Worm (Caenorhabditis elegans) whole organism, L3 larva: ENCODE measurements around the gene Y39H10B.2.

ENCODE experiments used
- ZK546.5 ChIP-seq: sonication (generic microtip); optimal IDR thresholded peaks from 2 replicates; lab custom pipeline; 2017; ENCODE audit warnings: missing biosample characterization, missing genetic modification characterization
- aly-2 ChIP-seq: fragments of 150-350 bp; optimal IDR thresholded peaks from 2 replicates; lab custom pipeline; 2014; ENCODE audit warnings: missing biosample characterization, missing genetic modification characterization
- daf-12 ChIP-seq: fragments of 150-350 bp; optimal IDR thresholded peaks from 2 replicates; lab custom pipeline; 2014; ENCODE audit warnings: missing biosample characterization, missing genetic modification reagents, missing genetic modification characterization
- mdl-1 ChIP-seq: fragments of 150-350 bp; optimal IDR thresholded peaks from 2 replicates; lab custom pipeline; 2014; ENCODE audit warnings: missing biosample characterization, missing genetic modification characterization
- nhr-11 ChIP-seq: fragments of 150-350 bp; optimal IDR thresholded peaks from 2 replicates; lab custom pipeline; 2014; ENCODE audit warnings: missing biosample characterization, missing genetic modification characterization
- unc-39 ChIP-seq: sonication (generic microtip); optimal IDR thresholded peaks from 4 replicates; lab custom pipeline; 2017; ENCODE audit warnings: missing biosample characterization, missing genetic modification characterization
- ztf-11 ChIP-seq: fragments of 150-350 bp; optimal IDR thresholded peaks from 2 replicates; lab custom pipeline; 2014; ENCODE audit warnings: missing biosample characterization, missing genetic modification characterization

DNA sequence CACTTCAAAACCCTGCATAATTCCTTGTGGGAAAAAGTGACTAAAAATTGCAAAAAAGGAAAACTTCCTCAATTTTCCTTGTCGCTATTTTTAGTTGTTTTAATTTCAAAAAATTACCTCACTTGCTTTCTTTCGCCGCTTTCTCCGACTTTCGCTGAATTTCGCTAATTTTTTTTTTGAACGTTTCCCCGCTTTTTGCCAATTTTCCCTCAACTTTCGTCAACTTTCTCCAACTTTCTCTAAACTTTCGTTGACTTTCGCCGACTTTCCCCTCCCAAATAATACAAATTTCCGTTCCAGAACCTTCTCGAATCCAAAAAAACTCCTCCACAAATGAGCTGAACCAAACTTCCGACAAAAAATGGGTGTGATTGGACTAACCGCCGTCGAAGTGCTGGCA, 14.0 kb downstream of the Y39H10B.2 start, which contains the start of gene W08A12.3:
- TF ChIP-seq mdl-1 (tag; lab: Kevin White, UChicago): no peak
- TF ChIP-seq unc-39: no peak
- no peak for TF ChIP-seq daf-12 (tag; lab: Kevin White, UChicago)
- TF ChIP-seq ZK546.5 (tag; lab: Kevin White, UChicago): no peak
- TF ChIP-seq ztf-11 (tag; lab: Kevin White, UChicago): no peak
- no peak for TF ChIP-seq aly-2
- no peak for TF ChIP-seq nhr-11 (tag; lab: Kevin White, UChicago)
